Worm (Caenorhabditis elegans) whole organism, L3 larva: ENCODE results near the gene gut-2.

Experiments used
- R02D3.7 ChIP-seq: fragments of 150-350 bp; optimal IDR thresholded peaks from 2 replicates; lab custom pipeline; 2014; ENCODE audit warnings: missing biosample characterization, missing genetic modification characterization
- ceh-16 ChIP-seq: sonication (generic microtip); optimal IDR thresholded peaks from 2 replicates; lab custom pipeline; 2017; ENCODE audit warnings: missing biosample characterization, missing genetic modification characterization
- egl-5 ChIP-seq: fragments of 150-350 bp; optimal IDR thresholded peaks from 2 replicates; lab custom pipeline; 2017; ENCODE audit warnings: missing biosample characterization, missing genetic modification reagents, missing genetic modification characterization, inconsistent platforms
- elt-3 ChIP-seq, 3 experiments: fragments of 150-350 bp in 1 of 3; sonication (generic microtip) in 2 of 3; optimal IDR thresholded peaks; 2 replicates in 2 of 3; 4 replicates in 1 of 3; lab custom pipeline; 2014 to 2017; ENCODE audit warnings: missing biosample characterization in 3 of 3, missing genetic modification characterization in 3 of 3
- fkh-2 ChIP-seq: fragments of 150-350 bp; optimal IDR thresholded peaks from 2 replicates; lab custom pipeline; 2014; ENCODE audit warnings: missing biosample characterization, missing genetic modification reagents, missing genetic modification characterization
- lin-39 ChIP-seq: fragments of 150-350 bp; optimal IDR thresholded peaks from 2 replicates; lab custom pipeline; 2018; ENCODE audit warnings: missing biosample characterization, missing genetic modification reagents, missing genetic modification characterization
- nfya-1 ChIP-seq: sonication (generic microtip); optimal IDR thresholded peaks from 2 replicates; lab custom pipeline; 2017; ENCODE audit warnings: missing genetic modification characterization, mild to moderate bottlenecking, missing compliant biosample characterization, antibody characterized with exemption, moderate library complexity; ENCODE audit not compliant: insufficient read depth
- nhr-25 ChIP-seq: sonication (generic microtip); optimal IDR thresholded peaks from 2 replicates; lab custom pipeline; 2017; ENCODE audit warnings: missing biosample characterization, missing genetic modification characterization
- nhr-77 ChIP-seq: fragments of 150-350 bp; optimal IDR thresholded peaks from 2 replicates; lab custom pipeline; 2014; ENCODE audit warnings: missing biosample characterization, missing genetic modification characterization
- pha-4 ChIP-seq: fragments of 150-350 bp; optimal IDR thresholded peaks from 2 replicates; lab custom pipeline; 2014; ENCODE audit warnings: missing biosample characterization, missing genetic modification reagents, missing genetic modification characterization
- skn-1 ChIP-seq: fragments of 150-350 bp; optimal IDR thresholded peaks from 2 replicates; lab custom pipeline; 2014; ENCODE audit warnings: missing biosample characterization, missing genetic modification characterization
- unc-39 ChIP-seq: sonication (generic microtip); optimal IDR thresholded peaks from 4 replicates; lab custom pipeline; 2017; ENCODE audit warnings: missing biosample characterization, missing genetic modification characterization
- ztf-4 ChIP-seq: fragments of 150-350 bp; optimal IDR thresholded peaks from 2 replicates; lab custom pipeline; 2014; ENCODE audit warnings: missing biosample characterization, missing genetic modification characterization

- TF ChIP-seq ceh-16 (tag; lab: Kevin White, UChicago): no peak
- TF ChIP-seq egl-5 (tag; lab: Kevin White, UChicago): no peak
- TF ChIP-seq R02D3.7: no peak
- no peak for TF ChIP-seq nhr-25 (tag; lab: Kevin White, UChicago)
- no peak for TF ChIP-seq unc-39
- no peak for TF ChIP-seq lin-39 (tag; lab: Kevin White, UChicago)
- TF ChIP-seq fkh-2 (tag; lab: Kevin White, UChicago): no peak
- no peak for TF ChIP-seq ztf-4 (tag; lab: Kevin White, UChicago)
- no peak for TF ChIP-seq elt-3 (tag; optimal IDR thresholded peaks at IDR 0.05; lab: Kevin White, UChicago)
- TF ChIP-seq pha-4 (tag; lab: Kevin White, UChicago): no peak
- TF ChIP-seq nhr-77 (tag; lab: Kevin White, UChicago): no peak
- no peak for TF ChIP-seq nfya-1
- no peak for TF ChIP-seq skn-1 (tag; lab: Kevin White, UChicago)
These were observed 17.7 kb upstream of the gut-2 start, which contains the start of gene T10G3.2 for ce11 chrV:13479766-13480165.
